Fruit fly (Drosophila melanogaster) whole organism, embryonic: Measurements from ENCODE around the gene CG15011.

Source experiments
- Abd-B ChIP-seq: fragments of 200-800 bp; sonication (Bioruptor generic); optimal IDR thresholded peaks from 2 replicates; lab custom pipeline; 2018; ENCODE audit warnings: missing biosample characterization, mild to moderate bottlenecking, missing genetic modification characterization, moderate library complexity
- B-H2 ChIP-seq: fragments of 200-800 bp; sonication (Bioruptor generic); optimal IDR thresholded peaks from 2 replicates; lab custom pipeline; 2018; ENCODE audit warnings: missing biosample characterization, mild to moderate bottlenecking, missing genetic modification characterization
- Bgb ChIP-seq: fragments of 200-800 bp; sonication (Bioruptor generic); IDR thresholded peaks from 2 replicates; pipeline ENCODE4 v1.3.6; 2022; ENCODE audit warnings: missing biosample characterization, missing genetic modification characterization; ENCODE audit not compliant: partially characterized antibody
- CG10431 ChIP-seq: fragments of 200-800 bp; sonication (Bioruptor generic); optimal IDR thresholded peaks from 3 replicates; lab custom pipeline; 2018; ENCODE audit warnings: missing biosample characterization, mild to moderate bottlenecking, missing genetic modification characterization
- CG12391 ChIP-seq: fragments of 200-800 bp; sonication (Bioruptor generic); optimal IDR thresholded peaks from 3 replicates; lab custom pipeline; 2018; ENCODE audit warnings: missing biosample characterization, mild to moderate bottlenecking, missing genetic modification characterization, moderate library complexity
- CG12744 ChIP-seq: fragments of 200-800 bp; sonication (Bioruptor generic); optimal IDR thresholded peaks from 2 replicates; lab custom pipeline; 2016; ENCODE audit warnings: missing biosample characterization, missing genetic modification characterization
- CG1647 ChIP-seq: fragments of 200-800 bp; sonication (Bioruptor generic); optimal IDR thresholded peaks from 3 replicates; lab custom pipeline; 2016; ENCODE audit warnings: missing biosample characterization, missing genetic modification characterization
- CG16813 ChIP-seq: fragments of 200-800 bp; sonication (Bioruptor generic); IDR thresholded peaks from 3 replicates; pipeline ENCODE4 v1.3.6; 2022; ENCODE audit warnings: missing biosample characterization, missing genetic modification characterization; ENCODE audit not compliant: partially characterized antibody
- CG17568 ChIP-seq: fragments of 200-800 bp; sonication (Bioruptor generic); optimal IDR thresholded peaks from 2 replicates; lab custom pipeline; 2018; ENCODE audit warnings: missing biosample characterization, mild to moderate bottlenecking, missing genetic modification characterization, moderate library complexity
- CG1832 ChIP-seq: fragments of 200-800 bp; sonication (Bioruptor generic); optimal IDR thresholded peaks from 2 replicates; lab custom pipeline; 2017; ENCODE audit warnings: missing biosample characterization, mild to moderate bottlenecking, missing genetic modification characterization, inconsistent platforms
- CG18599 ChIP-seq: fragments of 200-800 bp; sonication (Bioruptor generic); optimal IDR thresholded peaks from 3 replicates; lab custom pipeline; 2017; ENCODE audit warnings: missing biosample characterization, missing genetic modification characterization, mild to moderate bottlenecking, moderate library complexity, missing genetic modification reagents
- CG32532 ChIP-seq: fragments of 200-800 bp; sonication (Bioruptor generic); IDR thresholded peaks from 2 replicates; pipeline ENCODE4 v1.3.6; 2022; ENCODE audit warnings: missing biosample characterization, missing genetic modification characterization
- CG32772 ChIP-seq: fragments of 200-800 bp; sonication (Bioruptor generic); IDR thresholded peaks from 2 replicates; pipeline ENCODE4 v1.3.6; 2022; ENCODE audit warnings: missing biosample characterization, missing genetic modification characterization
- CG3407 ChIP-seq: fragments of 200-800 bp; sonication (Bioruptor generic); optimal IDR thresholded peaks from 2 replicates; lab custom pipeline; 2018; ENCODE audit warnings: missing biosample characterization, mild to moderate bottlenecking, missing genetic modification characterization
- CG3847 ChIP-seq: fragments of 200-800 bp; sonication (Bioruptor generic); IDR thresholded peaks from 2 replicates; pipeline ENCODE4 v1.3.6; 2022; ENCODE audit warnings: missing biosample characterization, missing genetic modification characterization
- CG4328 ChIP-seq: fragments of 200-800 bp; sonication (Bioruptor generic); optimal IDR thresholded peaks from 3 replicates; lab custom pipeline; 2017; ENCODE audit warnings: missing biosample characterization, missing genetic modification reagents, missing genetic modification characterization
- CG43689 ChIP-seq: fragments of 200-800 bp; sonication (Bioruptor generic); IDR thresholded peaks from 2 replicates; pipeline ENCODE4 v1.3.6; 2022; ENCODE audit warnings: missing biosample characterization, missing genetic modification characterization
- CG5953 ChIP-seq: fragments of 200-800 bp; sonication (Bioruptor generic); IDR thresholded peaks from 2 replicates; pipeline ENCODE4 v1.3.6; 2022; ENCODE audit warnings: missing biosample characterization, missing genetic modification characterization
- CG6175 ChIP-seq: fragments of 200-800 bp; sonication (Bioruptor generic); IDR thresholded peaks from 3 replicates; pipeline ENCODE4 v1.3.6; 2022; ENCODE audit warnings: missing biosample characterization, missing genetic modification characterization
- CG6689 ChIP-seq: fragments of 200-800 bp; sonication (Bioruptor generic); IDR thresholded peaks from 2 replicates; pipeline ENCODE4 v1.3.6; 2022; ENCODE audit warnings: missing biosample characterization, missing genetic modification characterization
- CG7271 ChIP-seq: fragments of 200-800 bp; sonication (Bioruptor generic); optimal IDR thresholded peaks from 2 replicates; lab custom pipeline; 2018; ENCODE audit warnings: missing biosample characterization, mild to moderate bottlenecking, missing genetic modification characterization, moderate library complexity
- CG7963 ChIP-seq: fragments of 200-800 bp; sonication (Bioruptor generic); IDR thresholded peaks from 3 replicates; pipeline ENCODE4 v1.3.6; 2022; ENCODE audit warnings: missing biosample characterization, missing genetic modification characterization; ENCODE audit not compliant: partially characterized antibody
- CG8944 ChIP-seq: fragments of 200-800 bp; sonication (Bioruptor generic); optimal IDR thresholded peaks from 3 replicates; lab custom pipeline; 2016; ENCODE audit warnings: missing biosample characterization, missing genetic modification characterization
- Dad ChIP-seq: fragments of 200-800 bp; sonication (Bioruptor generic); optimal IDR thresholded peaks from 3 replicates; lab custom pipeline; 2016; ENCODE audit warnings: missing biosample characterization, missing genetic modification characterization
- Dip3 ChIP-seq: fragments of 200-800 bp; sonication (Bioruptor generic); optimal IDR thresholded peaks from 3 replicates; lab custom pipeline; 2016; ENCODE audit warnings: missing biosample characterization, missing genetic modification characterization
- Dll ChIP-seq: fragments of 200-800 bp; sonication (Bioruptor generic); IDR thresholded peaks from 4 replicates; pipeline ENCODE4 v1.3.6; 2022; ENCODE audit warnings: missing biosample characterization, missing genetic modification characterization; ENCODE audit not compliant: partially characterized antibody
- Eip74EF ChIP-seq, 2 experiments: fragments of 200-800 bp in 1 of 2; fragments of >200 bp in 1 of 2; sonication (Bioruptor generic) in 1 of 2; optimal IDR thresholded peaks; 2 replicates each; lab custom pipeline; 2017 to 2019; ENCODE audit warnings: missing biosample characterization in 2 of 2, missing genetic modification characterization in 2 of 2, mild to moderate bottlenecking in 1 of 2, moderate library complexity in 1 of 2
- HmgZ ChIP-seq: fragments of 200-800 bp; sonication (Bioruptor generic); optimal IDR thresholded peaks from 2 replicates; lab custom pipeline; 2018; ENCODE audit warnings: missing biosample characterization, mild to moderate bottlenecking, missing genetic modification characterization
- Hr3 ChIP-seq: fragments of 200-800 bp; sonication (Bioruptor generic); optimal IDR thresholded peaks from 3 replicates; lab custom pipeline; 2016; ENCODE audit warnings: missing biosample characterization, missing genetic modification characterization
- Hsf ChIP-seq: fragments of 200-800 bp; sonication (Bioruptor generic); optimal IDR thresholded peaks from 3 replicates; lab custom pipeline; 2016; ENCODE audit warnings: missing biosample characterization, missing genetic modification characterization
- Lpt ChIP-seq: fragments of >200 bp; optimal IDR thresholded peaks from 2 replicates; lab custom pipeline; 2018; ENCODE audit warnings: missing biosample characterization, missing genetic modification characterization
- Mes4 ChIP-seq: fragments of 200-800 bp; sonication (Bioruptor generic); optimal IDR thresholded peaks from 2 replicates; lab custom pipeline; 2016; ENCODE audit warnings: missing biosample characterization, missing genetic modification characterization
- Opbp ChIP-seq: fragments of 200-800 bp; sonication (Bioruptor generic); IDR thresholded peaks from 3 replicates; pipeline ENCODE4 v1.3.6; 2022; ENCODE audit warnings: missing biosample characterization, missing genetic modification characterization; ENCODE audit not compliant: partially characterized antibody
- Sox100B ChIP-seq: fragments of 200-800 bp; sonication (Bioruptor generic); optimal IDR thresholded peaks from 3 replicates; lab custom pipeline; 2018; ENCODE audit warnings: missing biosample characterization, mild to moderate bottlenecking, missing genetic modification characterization
- abd-A ChIP-seq: fragments of 200-800 bp; sonication (Bioruptor generic); optimal IDR thresholded peaks from 3 replicates; lab custom pipeline; 2019; ENCODE audit warnings: missing biosample characterization, mild to moderate bottlenecking, missing genetic modification characterization, moderate library complexity
- al ChIP-seq: fragments of 200-800 bp; sonication (Bioruptor generic); IDR thresholded peaks from 2 replicates; pipeline ENCODE4 v1.3.6; 2022; ENCODE audit warnings: missing biosample characterization, missing genetic modification characterization
- az2 ChIP-seq: fragments of 200-800 bp; sonication (Bioruptor generic); optimal IDR thresholded peaks from 3 replicates; lab custom pipeline; 2016; ENCODE audit warnings: missing biosample characterization, missing genetic modification characterization
- bab2 ChIP-seq: fragments of 200-800 bp; sonication (Bioruptor generic); optimal IDR thresholded peaks from 2 replicates; lab custom pipeline; 2016; ENCODE audit warnings: missing biosample characterization, missing genetic modification characterization
- bbx ChIP-seq: fragments of 200-800 bp; sonication (Bioruptor generic); IDR thresholded peaks from 2 replicates; pipeline ENCODE4 v1.3.6; 2022; ENCODE audit warnings: missing biosample characterization, missing genetic modification characterization; ENCODE audit not compliant: partially characterized antibody
- btn ChIP-seq: fragments of 200-800 bp; sonication (Bioruptor generic); optimal IDR thresholded peaks from 2 replicates; lab custom pipeline; 2016; ENCODE audit warnings: missing biosample characterization, missing genetic modification characterization
- dm ChIP-seq: fragments of 200-800 bp; sonication (Bioruptor generic); optimal IDR thresholded peaks from 3 replicates; lab custom pipeline; 2016; ENCODE audit warnings: missing biosample characterization, missing genetic modification characterization
- dmrt11E ChIP-seq: fragments of 200-800 bp; sonication (Bioruptor generic); optimal IDR thresholded peaks from 3 replicates; lab custom pipeline; 2018; ENCODE audit warnings: missing biosample characterization, mild to moderate bottlenecking, missing genetic modification characterization, moderate library complexity
- dysf ChIP-seq: fragments of 200-800 bp; sonication (Bioruptor generic); IDR thresholded peaks from 3 replicates; pipeline ENCODE4 v1.3.6; 2022; ENCODE audit warnings: missing biosample characterization, missing genetic modification characterization
- lbe ChIP-seq: fragments of 200-800 bp; sonication (Bioruptor generic); optimal IDR thresholded peaks from 2 replicates; lab custom pipeline; 2016; ENCODE audit warnings: missing biosample characterization, mild to moderate bottlenecking, missing genetic modification characterization
- mld ChIP-seq: fragments of 200-800 bp; sonication (Bioruptor generic); IDR thresholded peaks from 3 replicates; pipeline ENCODE4 v1.3.6; 2022; ENCODE audit warnings: missing biosample characterization, missing genetic modification characterization; ENCODE audit not compliant: partially characterized antibody
- pzg ChIP-seq: fragments of 200-800 bp; sonication (Bioruptor generic); optimal IDR thresholded peaks from 3 replicates; lab custom pipeline; 2018; ENCODE audit warnings: missing biosample characterization, mild to moderate bottlenecking, missing genetic modification characterization, moderate library complexity
- sc ChIP-seq, 3 experiments: fragments of >200 bp in 2 of 3; fragments of 200-800 bp in 1 of 3; sonication (Bioruptor generic) in 1 of 3; optimal IDR thresholded peaks; 2 replicates in 2 of 3; 3 replicates in 1 of 3; lab custom pipeline; 2017; ENCODE audit warnings: mild to moderate bottlenecking in 1 of 3, missing biosample characterization in 1 of 3, missing genetic modification characterization in 1 of 3, missing genetic modification reagents in 1 of 3
- schlank ChIP-seq: fragments of 200-800 bp; sonication (Bioruptor generic); optimal IDR thresholded peaks from 2 replicates; lab custom pipeline; 2018; ENCODE audit warnings: missing biosample characterization, mild to moderate bottlenecking, missing genetic modification characterization
- sisA ChIP-seq: fragments of 200-800 bp; sonication (Bioruptor generic); IDR thresholded peaks from 2 replicates; pipeline ENCODE4 v1.3.6; 2022; ENCODE audit warnings: missing biosample characterization, missing genetic modification characterization
- trem ChIP-seq: fragments of 200-800 bp; optimal IDR thresholded peaks from 3 replicates; lab custom pipeline; 2019; ENCODE audit warnings: missing biosample characterization, mild to moderate bottlenecking, missing genetic modification characterization, moderate library complexity

Gene CG15011

dm6 chr3L:4262384-4262783 lies 3.4 kb upstream of the CG15011 start, which contains the start of the genes CG11586 and VhaM9.7-a (continued):
- TF ChIP-seq Eip74EF (GFP tag; optimal IDR thresholded peaks at IDR 0.05; lab: Kevin White, UChicago) (peak in 1 of 2 experiments; percentile 8), pzg (GFP tag; lab: Kevin White, UChicago) (peak; percentile 60), Dad (GFP tag; lab: Kevin White, UChicago) (no peak), CG18599 (no peak), CG6689 (GFP tag; lab: Robert Waterston, UW) (no peak), CG8944 (no peak), CG1647 (GFP tag; lab: Kevin White, UChicago) (no peak), CG43689 (GFP tag; lab: Robert Waterston, UW) (no peak), CG12744 (GFP tag; lab: Kevin White, UChicago) (no peak), dm (GFP tag; lab: Kevin White, UChicago) (peak; percentile 1), Hsf (peak; percentile 14), Lpt (GFP tag; lab: Kevin White, UChicago) (no peak), CG7271 (no peak), bab2 (GFP tag; lab: Kevin White, UChicago) (no peak), CG17568 (no peak), CG3407 (GFP tag; lab: Kevin White, UChicago) (no peak), az2 (GFP tag; lab: Kevin White, UChicago) (no peak), CG4328 (GFP tag; lab: Kevin White, UChicago) (no peak), Dip3 (GFP tag; lab: Kevin White, UChicago) (no peak), CG1832 (no peak), bbx (GFP tag; lab: Robert Waterston, UW) (0 out of 2 replicates have a peak, but pooled peaks have one; percentile 9), CG5953 (no peak), al (GFP tag; lab: Robert Waterston, UW) (no peak), CG32772 (no peak), HmgZ (tag; lab: Kevin White, UChicago) (peak; percentile 40), B-H2 (no peak), lbe (GFP tag; lab: Kevin White, UChicago) (peak; percentile 53), abd-A (tag; lab: Kevin White, UChicago) (peak; percentile 21), Opbp (GFP tag; lab: Robert Waterston, UW) (0 out of 3 replicates have a peak, but pooled peaks have one; percentile 17), CG6175 (no peak), CG10431 (peak; percentile 4), dysf (GFP tag; lab: Robert Waterston, UW) (no peak), Hr3 (GFP tag; lab: Kevin White, UChicago) (peak; percentile 8), mld (no peak), sc (optimal IDR thresholded peaks at IDR 0.05; lab: Kevin White, UChicago) (no peak), sc (GFP tag; optimal IDR thresholded peaks at IDR 0.05; lab: Kevin White, UChicago) (no peak), Sox100B (GFP tag; lab: Kevin White, UChicago) (no peak), CG32532 (GFP tag; lab: Robert Waterston, UW) (no peak), Mes4 (GFP tag; lab: Kevin White, UChicago) (no peak), CG3847 (GFP tag; lab: Robert Waterston, UW) (no peak), schlank (tag; lab: Kevin White, UChicago) (no peak), sisA (GFP tag; lab: Robert Waterston, UW) (no peak), CG7963 (GFP tag; lab: Robert Waterston, UW) (0 out of 3 replicates have a peak, but pooled peaks have one; percentile 38), dmrt11E (tag; lab: Kevin White, UChicago) (peak; percentile 8), btn (GFP tag; lab: Kevin White, UChicago) (no peak), CG16813 (GFP tag; lab: Robert Waterston, UW) (peak; percentile 55), Dll (GFP tag; lab: Robert Waterston, UW) (peak; percentile 78), Abd-B (GFP tag; lab: Kevin White, UChicago) (peak; percentile 18), Bgb (GFP tag; lab: Robert Waterston, UW) (peak; percentile 63), CG12391 (tag; lab: Kevin White, UChicago) (peak; percentile 50), trem (tag; lab: Kevin White, UChicago) (peak; percentile 99)
